Fruit fly (Drosophila melanogaster): ENCODE measurements around the gene lush.

Gene lush

dm6 chr3L:19618072-19618958 lies 12.4 kb upstream of the lush start, which contains the start of gene asf1:
Gene asf1, plus strand, starts transcription at chr3L:19618894.
- no peak for TF ChIP-seq CG17801 (GFP tag; optimal IDR thresholded peaks at IDR 0.05; ENCODE audit: partially characterized antibody)

- TF ChIP-seq CG17801 (GFP tag; optimal IDR thresholded peaks at IDR 0.05; ENCODE audit: partially characterized antibody): peak; percentile 99
Observed at dm6 chr3L:19612172-19612571, 6.3 kb upstream of the lush start, which contains the start of the genes Lon and PIG-F. Gene Lon, minus strand, starts transcription at chr3L:19612199. Gene PIG-F, plus strand, starts transcription at chr3L:19612455.

dm6 chr3L:19601413-19601812 lies 4.5 kb downstream of the lush start, which contains the start of gene CG9368:
Gene CG9368, plus strand, starts transcription at chr3L:19601633.
- no peak for TF ChIP-seq CG17801 (GFP tag; optimal IDR thresholded peaks at IDR 0.05; ENCODE audit: partially characterized antibody)

dm6 chr3L:19598369-19599148 lies 7.3 kb downstream of the lush start, which contains the start of the genes ash1 and Taf6:
Gene ash1, minus strand, starts transcription at chr3L:19598755.
Gene Taf6, plus strand, starts transcription at chr3L:19599088.
- no peak for TF ChIP-seq CG17801 (GFP tag; optimal IDR thresholded peaks at IDR 0.05; ENCODE audit: partially characterized antibody)

- TF ChIP-seq CG17801 (GFP tag; optimal IDR thresholded peaks at IDR 0.05; ENCODE audit: partially characterized antibody): peak; percentile 100
Observed at dm6 chr3L:19590422-19590821, 15.5 kb downstream of the lush start, which contains the start of gene CG14100. Gene CG14100, minus strand, starts transcription at chr3L:19590524.

dm6 chr3L:19585979-19586378 lies 19.9 kb downstream of the lush start, which contains the start of the genes CG9231 and CG9330:
Gene CG9231, minus strand, starts transcription at chr3L:19586003.
Gene CG9330, plus strand, starts transcription at chr3L:19586253.
- peak; percentile 20 for TF ChIP-seq CG17801 (GFP tag; optimal IDR thresholded peaks at IDR 0.05; ENCODE audit: partially characterized antibody)

dm6 chr3L:19584369-19584915 lies 21.4 kb downstream of the lush start, which contains the start of gene Shal:
Gene Shal, minus strand, starts transcription at chr3L:19584568.
- no peak for TF ChIP-seq CG17801 (GFP tag; optimal IDR thresholded peaks at IDR 0.05; ENCODE audit: partially characterized antibody)

dm6 chr3L:19580709-19581227 lies 25.1 kb downstream of the lush start:
- no peak for TF ChIP-seq CG17801 (GFP tag; optimal IDR thresholded peaks at IDR 0.05; ENCODE audit: partially characterized antibody)

- no peak for TF ChIP-seq CG17801 (GFP tag; optimal IDR thresholded peaks at IDR 0.05; ENCODE audit: partially characterized antibody)
Observed at dm6 chr3L:19579346-19579745, 26.5 kb downstream of the lush start.

- TF ChIP-seq CG17801 (GFP tag; optimal IDR thresholded peaks at IDR 0.05; ENCODE audit: partially characterized antibody): no peak
Observed at dm6 chr3L:19575650-19576049, 30.2 kb downstream of the lush start.

dm6 chr3L:19574452-19574851 lies 31.4 kb downstream of the lush start:
- TF ChIP-seq CG17801 (GFP tag; optimal IDR thresholded peaks at IDR 0.05; ENCODE audit: partially characterized antibody): no peak

- TF ChIP-seq CG17801 (GFP tag; optimal IDR thresholded peaks at IDR 0.05; ENCODE audit: partially characterized antibody): no peak
Observed at dm6 chr3L:19569407-19569806, 36.5 kb downstream of the lush start.

- no peak for TF ChIP-seq CG17801 (GFP tag; optimal IDR thresholded peaks at IDR 0.05; ENCODE audit: partially characterized antibody)
Observed at dm6 chr3L:19568999-19569398, 36.9 kb downstream of the lush start.

- no peak for TF ChIP-seq CG17801 (GFP tag; optimal IDR thresholded peaks at IDR 0.05; ENCODE audit: partially characterized antibody)
Observed at dm6 chr3L:19566127-19566526, 39.8 kb downstream of the lush start.

Measured in ovary, adult (tissue).